Fruit fly (Drosophila melanogaster) Kc167 (cell line): ENCODE results near the gene phtm.

ENCODE experiments used
- Sin3A ChIP-seq: fragments of >200 bp; optimal IDR thresholded peaks from 2 replicates; lab custom pipeline; 2018; ENCODE audit warnings: missing external identifiers
- psq ChIP-seq: fragments of >200 bp; optimal IDR thresholded peaks from 2 replicates; lab custom pipeline; 2017; ENCODE audit warnings: missing external identifiers

DNA sequence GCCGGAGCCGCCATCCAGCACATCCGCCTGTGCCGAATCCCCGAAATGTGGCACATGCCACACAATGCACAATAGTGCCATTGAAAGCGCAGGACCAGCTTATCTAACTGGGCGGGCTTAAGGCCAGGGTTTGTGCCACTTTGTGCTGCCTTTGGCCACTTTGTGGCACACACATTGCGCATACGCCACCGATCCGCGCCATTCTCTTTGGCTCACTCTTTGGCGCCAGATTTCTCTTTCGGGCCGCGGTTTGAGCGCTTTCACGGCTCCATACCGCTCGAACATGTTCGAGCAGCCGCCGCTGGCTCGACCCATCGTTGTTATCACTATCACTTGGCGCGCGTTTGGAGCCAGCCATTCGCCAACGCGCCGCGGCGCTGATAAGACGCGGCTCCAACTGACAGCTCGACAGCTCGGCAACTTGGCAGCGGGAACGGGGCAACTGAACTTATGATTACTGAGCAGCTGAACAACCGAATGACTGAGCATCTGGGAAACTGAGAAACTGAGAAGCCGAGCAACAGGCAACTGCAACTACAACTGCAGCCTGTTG is 19.8 kb upstream of the phtm start:
- TF ChIP-seq Sin3A (lab: Kevin White, UChicago): no peak
- TF ChIP-seq psq: no peak
